Fruit fly (Drosophila melanogaster) whole organism, embryonic: Measurements from ENCODE around the gene NdufV3.

Experiments used
- CG10959 ChIP-seq: fragments of 200-800 bp; sonication (Bioruptor generic); IDR thresholded peaks from 2 replicates; pipeline ENCODE4 v1.3.6; 2022; ENCODE audit warnings: missing biosample characterization, missing genetic modification characterization
- CG15073 ChIP-seq: fragments of 200-800 bp; sonication (Bioruptor generic); optimal IDR thresholded peaks from 2 replicates; lab custom pipeline; 2016; ENCODE audit warnings: missing biosample characterization, missing genetic modification characterization
- E2f1 ChIP-seq: fragments of 200-800 bp; sonication (Bioruptor generic); IDR thresholded peaks from 2 replicates; pipeline ENCODE4 v1.3.6; 2022; ENCODE audit warnings: missing biosample characterization, missing genetic modification characterization
- hb ChIP-seq: fragments of 200-800 bp; sonication (Bioruptor generic); IDR thresholded peaks from 3 replicates; pipeline ENCODE4 v1.3.6; 2022; ENCODE audit warnings: missing biosample characterization, missing genetic modification characterization; ENCODE audit not compliant: partially characterized antibody
- pzg ChIP-seq: fragments of 200-800 bp; sonication (Bioruptor generic); optimal IDR thresholded peaks from 3 replicates; lab custom pipeline; 2018; ENCODE audit warnings: missing biosample characterization, mild to moderate bottlenecking, missing genetic modification characterization, moderate library complexity
- tio ChIP-seq: fragments of 200-800 bp; sonication (Bioruptor generic); optimal IDR thresholded peaks from 2 replicates; lab custom pipeline; 2017; ENCODE audit warnings: missing biosample characterization, missing genetic modification characterization, inconsistent platforms

- TF ChIP-seq E2f1 (GFP tag; lab: Robert Waterston, UW) (no peak), pzg (no peak), CG15073 (GFP tag; lab: Kevin White, UChicago) (no peak), tio (GFP tag; lab: Kevin White, UChicago) (no peak), hb (GFP tag; lab: Robert Waterston, UW) (no peak), CG10959 (GFP tag; lab: Robert Waterston, UW) (no peak)
Observed at dm6 chrX:11382588-11382987, 32.8 kb downstream of the NdufV3 start.
